Worm (Caenorhabditis elegans) whole organism, early embryonic: ENCODE data around the gene C31E10.6.

ENCODE experiments used
- B0310.2 ChIP-seq: sonication (generic microtip); optimal IDR thresholded peaks from 2 replicates; lab custom pipeline; 2016; ENCODE audit warnings: mild to moderate bottlenecking, missing genetic modification characterization, missing compliant biosample characterization
- F13C5.2 ChIP-seq: sonication (generic microtip); optimal IDR thresholded peaks from 2 replicates; lab custom pipeline; 2017; ENCODE audit warnings: mild to moderate bottlenecking, missing genetic modification characterization, inconsistent platforms, missing compliant biosample characterization
- aly-1 ChIP-seq: sonication (generic microtip); optimal IDR thresholded peaks from 2 replicates; lab custom pipeline; 2016; ENCODE audit warnings: missing genetic modification characterization, missing compliant biosample characterization
- ama-1 ChIP-seq: fragments of 150-350 bp; optimal IDR thresholded peaks from 2 replicates; lab custom pipeline; 2014
- ceh-13 ChIP-seq: fragments of 200-800 bp; sonication (Bioruptor generic); optimal IDR thresholded peaks from 2 replicates; lab custom pipeline; 2018; ENCODE audit warnings: mild to moderate bottlenecking, missing genetic modification characterization, missing compliant biosample characterization
- ceh-36 ChIP-seq: sonication (generic microtip); optimal IDR thresholded peaks from 2 replicates; lab custom pipeline; 2016; ENCODE audit warnings: missing genetic modification characterization, inconsistent platforms, missing compliant biosample characterization
- ets-7 ChIP-seq: sonication (generic microtip); optimal IDR thresholded peaks from 2 replicates; lab custom pipeline; 2016; ENCODE audit warnings: missing genotype, missing genetic modification characterization, missing compliant biosample characterization
- flt-1 ChIP-seq: fragments of 200-800 bp; sonication (Bioruptor generic); IDR thresholded peaks from 2 replicates; pipeline ENCODE4 v1.3.6; 2022; ENCODE audit warnings: missing genetic modification characterization, missing compliant biosample characterization
- hmbx-1 ChIP-seq: sonication (generic microtip); optimal IDR thresholded peaks from 2 replicates; lab custom pipeline; 2016; ENCODE audit warnings: mild to moderate bottlenecking, missing genetic modification characterization, missing compliant biosample characterization
- hmg-4 ChIP-seq: fragments of 200-800 bp; sonication (Bioruptor generic); optimal IDR thresholded peaks from 2 replicates; lab custom pipeline; 2018; ENCODE audit warnings: mild to moderate bottlenecking, missing genetic modification characterization, missing compliant biosample characterization
- hnd-1 ChIP-seq: sonication (generic microtip); optimal IDR thresholded peaks from 2 replicates; lab custom pipeline; 2016; ENCODE audit warnings: missing genetic modification characterization, missing compliant biosample characterization
- pes-1 ChIP-seq: fragments of 200-800 bp; sonication (Bioruptor generic); IDR thresholded peaks from 2 replicates; pipeline ENCODE4 v1.3.6; 2022; ENCODE audit warnings: missing genetic modification reagents, missing genetic modification characterization, missing compliant biosample characterization
- scrt-1 ChIP-seq: fragments of 200-800 bp; sonication (Bioruptor generic); IDR thresholded peaks from 2 replicates; pipeline ENCODE4 v1.3.6; 2022; ENCODE audit warnings: missing genetic modification characterization, missing compliant biosample characterization
- tbx-11 ChIP-seq: fragments of 200-800 bp; sonication (Bioruptor generic); IDR thresholded peaks from 2 replicates; pipeline ENCODE4 v1.3.6; 2022; ENCODE audit warnings: missing genetic modification characterization, missing compliant biosample characterization

C31E10.6 gene

ce11 chrX:14047609-14048008 is 51.5 kb downstream of the C31E10.6 start:
- TF ChIP-seq pes-1 (GFP tag; lab: Robert Waterston, UW) (no peak), ama-1 (no peak), scrt-1 (GFP tag; lab: Robert Waterston, UW) (no peak), ceh-36 (tag; lab: Kevin White, UChicago) (no peak), hmg-4 (GFP tag; lab: Kevin White, UChicago) (no peak), ceh-13 (no peak), aly-1 (tag; lab: Kevin White, UChicago) (no peak), hnd-1 (tag; lab: Kevin White, UChicago) (no peak), F13C5.2 (tag; lab: Kevin White, UChicago) (no peak), B0310.2 (tag; lab: Kevin White, UChicago) (no peak), flt-1 (GFP tag; lab: Robert Waterston, UW) (no peak), hmbx-1 (tag; lab: Kevin White, UChicago) (no peak), tbx-11 (GFP tag; lab: Robert Waterston, UW) (no peak), ets-7 (tag; lab: Kevin White, UChicago) (no peak)
